Worm (Caenorhabditis elegans) whole organism, early embryonic: Measurements from ENCODE around the gene C05G5.3.

Experiments
- B0310.2 ChIP-seq: sonication (generic microtip); optimal IDR thresholded peaks from 2 replicates; lab custom pipeline; 2016; ENCODE audit warnings: mild to moderate bottlenecking, missing genetic modification characterization, missing compliant biosample characterization
- F13C5.2 ChIP-seq: sonication (generic microtip); optimal IDR thresholded peaks from 2 replicates; lab custom pipeline; 2017; ENCODE audit warnings: mild to moderate bottlenecking, missing genetic modification characterization, inconsistent platforms, missing compliant biosample characterization
- aly-1 ChIP-seq: sonication (generic microtip); optimal IDR thresholded peaks from 2 replicates; lab custom pipeline; 2016; ENCODE audit warnings: missing genetic modification characterization, missing compliant biosample characterization
- ama-1 ChIP-seq: fragments of 150-350 bp; optimal IDR thresholded peaks from 2 replicates; lab custom pipeline; 2014
- ceh-13 ChIP-seq: fragments of 200-800 bp; sonication (Bioruptor generic); optimal IDR thresholded peaks from 2 replicates; lab custom pipeline; 2018; ENCODE audit warnings: mild to moderate bottlenecking, missing genetic modification characterization, missing compliant biosample characterization
- ceh-36 ChIP-seq: sonication (generic microtip); optimal IDR thresholded peaks from 2 replicates; lab custom pipeline; 2016; ENCODE audit warnings: missing genetic modification characterization, inconsistent platforms, missing compliant biosample characterization
- ets-7 ChIP-seq: sonication (generic microtip); optimal IDR thresholded peaks from 2 replicates; lab custom pipeline; 2016; ENCODE audit warnings: missing genotype, missing genetic modification characterization, missing compliant biosample characterization
- flt-1 ChIP-seq: fragments of 200-800 bp; sonication (Bioruptor generic); IDR thresholded peaks from 2 replicates; pipeline ENCODE4 v1.3.6; 2022; ENCODE audit warnings: missing genetic modification characterization, missing compliant biosample characterization
- hmbx-1 ChIP-seq: sonication (generic microtip); optimal IDR thresholded peaks from 2 replicates; lab custom pipeline; 2016; ENCODE audit warnings: mild to moderate bottlenecking, missing genetic modification characterization, missing compliant biosample characterization
- hmg-4 ChIP-seq: fragments of 200-800 bp; sonication (Bioruptor generic); optimal IDR thresholded peaks from 2 replicates; lab custom pipeline; 2018; ENCODE audit warnings: mild to moderate bottlenecking, missing genetic modification characterization, missing compliant biosample characterization
- hnd-1 ChIP-seq: sonication (generic microtip); optimal IDR thresholded peaks from 2 replicates; lab custom pipeline; 2016; ENCODE audit warnings: missing genetic modification characterization, missing compliant biosample characterization
- pes-1 ChIP-seq: fragments of 200-800 bp; sonication (Bioruptor generic); IDR thresholded peaks from 2 replicates; pipeline ENCODE4 v1.3.6; 2022; ENCODE audit warnings: missing genetic modification reagents, missing genetic modification characterization, missing compliant biosample characterization
- scrt-1 ChIP-seq: fragments of 200-800 bp; sonication (Bioruptor generic); IDR thresholded peaks from 2 replicates; pipeline ENCODE4 v1.3.6; 2022; ENCODE audit warnings: missing genetic modification characterization, missing compliant biosample characterization
- sea-1 ChIP-seq: fragments of 200-800 bp; sonication (Bioruptor generic); conservative IDR thresholded peaks from 2 replicates; pipeline ENCODE4 v1.3.6; 2022; ENCODE audit warnings: missing genetic modification characterization, missing compliant biosample characterization
- tbx-11 ChIP-seq: fragments of 200-800 bp; sonication (Bioruptor generic); IDR thresholded peaks from 2 replicates; pipeline ENCODE4 v1.3.6; 2022; ENCODE audit warnings: missing genetic modification characterization, missing compliant biosample characterization
- tbx-37 ChIP-seq: fragments of 200-800 bp; sonication (Bioruptor generic); conservative IDR thresholded peaks from 2 replicates; pipeline ENCODE4 v1.3.6; 2022; ENCODE audit warnings: missing genetic modification reagents, missing genetic modification characterization, missing compliant biosample characterization
- tra-4 ChIP-seq: sonication (generic microtip); optimal IDR thresholded peaks from 2 replicates; lab custom pipeline; 2017; ENCODE audit warnings: missing genetic modification characterization, missing compliant biosample characterization

The C05G5.3 gene

DNA sequence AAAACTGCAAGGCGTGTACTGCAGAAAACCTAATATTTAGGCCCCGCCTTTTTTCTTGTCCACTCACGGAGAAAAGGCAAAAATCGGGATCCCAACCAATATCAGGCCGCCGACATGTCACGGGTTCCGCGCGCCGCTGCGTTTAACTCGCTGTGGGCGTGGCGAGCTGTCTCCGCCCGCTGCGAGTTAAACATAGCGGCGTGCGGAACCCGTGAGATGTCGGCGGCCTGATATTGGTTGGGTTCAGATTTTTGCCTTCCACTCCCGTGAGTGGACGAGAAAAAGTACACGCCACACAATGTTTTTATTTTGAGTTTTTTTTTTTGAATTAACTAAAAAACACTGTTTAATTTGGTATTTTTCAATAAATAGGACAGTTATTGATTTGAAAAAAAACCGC lies 36.4 kb downstream of the C05G5.3 start:
- TF ChIP-seq F13C5.2 (tag; lab: Kevin White, UChicago) (no peak), hmbx-1 (tag; lab: Kevin White, UChicago) (no peak), ceh-13 (GFP tag; lab: Kevin White, UChicago) (no peak), tbx-11 (GFP tag; lab: Robert Waterston, UW) (no peak), B0310.2 (no peak), flt-1 (GFP tag; lab: Robert Waterston, UW) (no peak), hmg-4 (no peak), scrt-1 (GFP tag; lab: Robert Waterston, UW) (no peak), tra-4 (tag; lab: Kevin White, UChicago) (no peak), pes-1 (GFP tag; lab: Robert Waterston, UW) (no peak), tbx-37 (GFP tag; lab: Robert Waterston, UW) (no peak), sea-1 (GFP tag; lab: Robert Waterston, UW) (no peak), ama-1 (no peak), aly-1 (no peak), ets-7 (no peak), ceh-36 (tag; lab: Kevin White, UChicago) (no peak), hnd-1 (tag; lab: Kevin White, UChicago) (no peak)

DNA sequence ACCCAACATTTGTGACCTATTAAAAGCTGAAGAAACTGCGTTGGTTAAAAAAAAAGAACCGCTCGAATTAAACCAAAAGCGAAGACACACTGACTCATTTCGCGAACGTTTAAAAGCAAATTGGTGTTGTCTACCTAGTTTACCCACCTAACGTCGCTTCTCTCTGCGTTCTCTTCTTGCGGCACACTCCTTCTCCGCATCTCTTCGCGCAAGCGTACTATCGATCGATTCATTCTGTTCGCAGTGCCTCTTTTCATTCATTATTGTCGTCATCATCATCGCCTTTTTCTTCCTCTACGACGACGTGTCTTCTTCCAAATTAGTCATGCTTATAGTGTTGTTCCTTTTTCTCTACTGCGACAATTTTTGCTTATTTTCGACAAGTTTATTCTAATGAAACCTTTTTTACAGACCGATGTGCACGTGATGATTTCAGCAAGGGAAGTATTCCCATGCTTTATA lies 40.6 kb downstream of the C05G5.3 start, which contains the start of gene atrn-1:
Gene atrn-1 (plus strand): TSS at position 412 of the 462 bp plus-strand sequence.
- TF ChIP-seq tbx-37 (GFP tag; lab: Robert Waterston, UW) = no peak
- no peak for TF ChIP-seq ceh-13 (GFP tag; lab: Kevin White, UChicago)
- no peak for TF ChIP-seq tbx-11 (GFP tag; lab: Robert Waterston, UW)
- no peak for TF ChIP-seq hmbx-1 (tag; lab: Kevin White, UChicago)
- no peak for TF ChIP-seq F13C5.2 (tag; lab: Kevin White, UChicago)
- no peak for TF ChIP-seq B0310.2
- no peak for TF ChIP-seq ets-7
- TF ChIP-seq scrt-1 (GFP tag; lab: Robert Waterston, UW) = no peak
- TF ChIP-seq hnd-1 (tag; lab: Kevin White, UChicago) = no peak
- TF ChIP-seq pes-1 (GFP tag; lab: Robert Waterston, UW) = no peak
- no peak for TF ChIP-seq sea-1 (GFP tag; lab: Robert Waterston, UW)

DNA sequence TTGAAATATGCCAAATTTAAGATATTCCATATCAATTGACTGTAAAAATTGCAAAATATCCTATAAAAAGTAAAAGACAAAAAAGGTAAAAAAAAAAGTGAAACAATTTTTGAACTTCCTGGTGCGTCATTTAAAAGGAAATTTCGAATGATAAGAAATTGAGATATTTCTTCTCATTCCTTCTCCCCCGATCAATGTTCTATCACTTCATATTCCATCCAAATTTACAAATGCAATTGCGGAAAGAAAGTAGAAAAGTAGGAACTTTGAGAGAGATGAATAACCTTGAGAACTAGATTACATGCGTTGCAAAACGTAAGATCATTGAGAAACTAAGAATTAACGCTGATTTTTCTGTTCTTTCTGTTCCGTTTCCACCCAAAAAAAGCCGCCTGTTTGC lies 42.2 kb downstream of the C05G5.3 start:
- TF ChIP-seq B0310.2 (no peak), tbx-37 (GFP tag; lab: Robert Waterston, UW) (no peak), F13C5.2 (tag; lab: Kevin White, UChicago) (no peak), ceh-13 (GFP tag; lab: Kevin White, UChicago) (no peak), ama-1 (no peak), ceh-36 (tag; lab: Kevin White, UChicago) (no peak), hnd-1 (tag; lab: Kevin White, UChicago) (no peak), tbx-11 (GFP tag; lab: Robert Waterston, UW) (no peak), sea-1 (GFP tag; lab: Robert Waterston, UW) (no peak), tra-4 (tag; lab: Kevin White, UChicago) (no peak), hmbx-1 (tag; lab: Kevin White, UChicago) (no peak), hmg-4 (no peak), ets-7 (no peak), flt-1 (GFP tag; lab: Robert Waterston, UW) (no peak), pes-1 (GFP tag; lab: Robert Waterston, UW) (no peak), scrt-1 (GFP tag; lab: Robert Waterston, UW) (no peak)

DNA sequence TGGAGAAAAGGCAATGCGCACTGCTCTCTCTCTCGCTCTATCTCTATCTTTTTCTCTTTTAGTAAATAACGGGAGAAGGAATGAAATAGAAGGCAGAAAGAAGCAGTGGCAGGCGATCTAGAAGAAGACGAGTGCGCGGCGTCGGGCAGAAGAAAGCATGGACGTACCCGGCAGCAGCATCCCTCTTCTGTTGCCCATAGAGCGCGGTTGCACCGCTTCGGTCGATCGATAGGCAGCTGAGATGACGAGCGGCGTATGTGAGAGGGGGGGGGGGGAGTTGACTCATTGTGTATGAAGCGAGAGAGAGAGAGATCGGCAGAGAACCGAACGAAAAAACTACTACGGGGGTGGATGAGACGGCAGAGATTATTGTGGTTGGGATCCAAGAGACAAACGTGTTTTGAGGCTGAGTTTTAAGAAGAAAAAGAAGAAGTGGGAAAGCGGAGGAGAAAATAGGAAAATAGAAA lies 43.6 kb downstream of the C05G5.3 start:
- TF ChIP-seq ceh-36 (tag; lab: Kevin White, UChicago) (no peak), F13C5.2 (tag; lab: Kevin White, UChicago) (peak; percentile 84), scrt-1 (GFP tag; lab: Robert Waterston, UW) (0 out of 2 replicates have a peak, but pooled peaks have one; percentile 35), hmbx-1 (tag; lab: Kevin White, UChicago) (no peak), hmg-4 (peak; percentile 83), pes-1 (GFP tag; lab: Robert Waterston, UW) (peak; percentile 56; the same call in 1 of the 2 replicates), ets-7 (no peak), sea-1 (GFP tag; lab: Robert Waterston, UW) (peak; percentile 8; the same call in 1 of the 2 replicates), tbx-37 (GFP tag; lab: Robert Waterston, UW) (no peak), flt-1 (GFP tag; lab: Robert Waterston, UW) (no peak), aly-1 (peak; percentile 4), B0310.2 (peak; percentile 29), ceh-13 (GFP tag; lab: Kevin White, UChicago) (no peak), tra-4 (tag; lab: Kevin White, UChicago) (no peak), hnd-1 (tag; lab: Kevin White, UChicago) (no peak), ama-1 (no peak), tbx-11 (GFP tag; lab: Robert Waterston, UW) (no peak)

DNA sequence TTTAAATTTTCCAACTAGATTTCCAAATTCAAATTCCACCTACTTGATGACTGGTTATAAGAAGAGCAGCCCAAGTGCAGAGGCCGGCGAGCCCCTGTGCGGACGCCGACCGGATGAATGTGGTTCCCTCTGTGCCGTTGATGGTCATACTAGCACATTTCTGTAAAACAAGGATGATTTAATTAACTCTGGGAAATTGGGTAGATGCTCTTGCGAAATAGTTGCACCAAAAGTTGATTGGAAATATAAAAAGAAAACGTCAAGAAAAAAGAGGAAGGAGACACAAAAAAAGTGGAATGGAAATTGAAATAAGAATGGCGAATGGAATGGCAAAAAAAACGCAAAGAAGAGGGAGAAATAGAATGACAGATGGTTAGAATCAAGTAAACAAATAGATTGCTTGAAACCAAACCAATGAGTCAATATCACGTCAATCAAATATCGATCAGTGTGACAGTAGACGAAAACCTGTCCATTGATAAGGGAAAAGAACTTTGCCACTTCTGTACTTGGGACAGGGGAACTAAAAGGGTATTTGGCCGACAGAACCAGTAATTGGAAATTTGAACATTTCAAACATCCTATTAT lies 45.0 kb downstream of the C05G5.3 start, which contains the start of gene tmem-184:
Gene tmem-184 (minus strand): TSS at position 164 of the 588 bp plus-strand sequence.
- TF ChIP-seq pes-1 (GFP tag; lab: Robert Waterston, UW) = no peak

DNA sequence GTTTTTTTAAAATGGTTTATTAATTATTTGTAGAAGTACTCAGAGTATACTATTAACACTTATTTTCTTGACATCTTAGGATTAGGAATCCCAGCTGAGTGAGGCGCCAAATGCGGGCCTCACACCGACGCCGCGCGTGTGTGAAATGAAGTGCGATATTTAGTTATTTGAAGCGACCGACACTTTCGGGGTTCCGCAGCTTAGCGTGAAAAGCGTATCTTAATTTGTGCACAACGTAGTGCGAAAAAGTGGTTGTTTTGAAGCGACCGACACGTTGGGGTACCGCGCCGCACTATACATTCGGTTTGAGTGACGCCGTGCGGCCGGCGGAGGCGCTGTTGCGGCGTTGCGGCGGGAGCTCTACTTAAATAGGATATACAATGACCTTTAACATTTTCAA lies 46.9 kb downstream of the C05G5.3 start:
- TF ChIP-seq scrt-1 (GFP tag; lab: Robert Waterston, UW) = no peak
- no peak for TF ChIP-seq tra-4 (tag; lab: Kevin White, UChicago)
- TF ChIP-seq pes-1 (GFP tag; lab: Robert Waterston, UW) = no peak
- TF ChIP-seq aly-1 = no peak
- no peak for TF ChIP-seq flt-1 (GFP tag; lab: Robert Waterston, UW)
- no peak for TF ChIP-seq hnd-1 (tag; lab: Kevin White, UChicago)
- no peak for TF ChIP-seq hmbx-1 (tag; lab: Kevin White, UChicago)
- no peak for TF ChIP-seq ets-7
- no peak for TF ChIP-seq B0310.2
- no peak for TF ChIP-seq ama-1
- no peak for TF ChIP-seq tbx-37 (GFP tag; lab: Robert Waterston, UW)
- TF ChIP-seq hmg-4 = no peak
- TF ChIP-seq ceh-36 (tag; lab: Kevin White, UChicago) = no peak

DNA sequence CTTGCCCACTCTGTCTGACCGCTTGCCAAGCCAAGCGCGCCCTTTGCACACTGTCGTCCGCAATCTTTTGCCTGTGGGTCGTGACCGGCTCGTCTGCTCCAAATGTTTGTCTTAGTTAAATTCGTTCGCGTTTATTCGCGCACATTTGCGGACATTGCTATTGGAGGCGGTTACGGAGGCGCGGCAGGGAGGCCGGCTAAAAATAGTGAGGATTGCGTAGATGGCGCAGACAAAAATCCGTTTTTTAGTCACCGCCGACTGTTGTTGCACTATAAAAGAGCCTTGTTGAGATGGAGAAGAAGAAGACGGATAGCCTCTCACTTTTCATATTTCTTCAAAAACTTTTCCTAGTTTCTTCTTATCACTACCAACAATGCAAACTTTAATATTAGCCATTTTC lies 50.3 kb downstream of the C05G5.3 start, which contains the start of gene F40E10.5:
Gene F40E10.5 (plus strand): TSS at position 301 of the 400 bp plus-strand sequence.
- peak; percentile 22 for TF ChIP-seq hmg-4
- TF ChIP-seq ets-7 = no peak
